Worm (Caenorhabditis elegans): ENCODE data around the gene T07H3.7.

DNA sequence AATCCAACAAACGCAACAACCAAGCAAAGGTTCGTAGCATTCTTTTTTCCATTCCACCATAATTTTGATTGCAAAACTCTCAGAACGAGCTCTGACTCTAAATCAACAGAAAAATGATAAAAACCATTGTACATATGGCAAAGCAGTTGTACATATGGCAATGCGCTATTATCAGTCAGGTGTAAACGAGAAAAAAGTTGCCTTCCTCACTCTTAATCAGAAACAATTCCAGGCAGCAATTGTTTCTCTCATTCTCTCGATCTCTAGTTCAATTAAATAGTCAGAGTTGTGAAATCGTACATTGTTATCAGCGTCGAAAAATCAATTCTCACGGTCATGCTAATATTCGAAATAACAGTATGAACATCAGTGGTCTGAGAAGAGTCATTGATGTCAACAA lies 32.0 kb upstream of the T07H3.7 start:
- TF ChIP-seq B0310.2 (tag; optimal IDR thresholded peaks at IDR 0.05) = no peak
- no peak for TF ChIP-seq ama-1 (optimal IDR thresholded peaks at IDR 0.05)
- no peak for TF ChIP-seq tra-4 (tag; optimal IDR thresholded peaks at IDR 0.05)
- TF ChIP-seq aly-1 (tag; optimal IDR thresholded peaks at IDR 0.05) = no peak
- TF ChIP-seq ceh-13 (GFP tag; optimal IDR thresholded peaks at IDR 0.05) = no peak
- TF ChIP-seq scrt-1 (GFP tag; IDR thresholded peaks at IDR 0.05) = no peak
- TF ChIP-seq F13C5.2 (tag; optimal IDR thresholded peaks at IDR 0.05) = no peak
- no peak for TF ChIP-seq hmg-4 (GFP tag; optimal IDR thresholded peaks at IDR 0.05)
- no peak for TF ChIP-seq flt-1 (GFP tag; IDR thresholded peaks at IDR 0.05)
